Comparison of ENCODE assay signal across 2 worm cellular contexts in genomic region chrX:17362529-17362928, ce11.
TF ChIP-seq lines count a peak whose summit lies in the region.

TSS of gene F10D7.11 (plus strand) at chrX:17362829.

TF ChIP-seq in whole organism, L1 larva, 84 proteins besides CTCF, POLR2A, EP300 and RAD21:
- TF ChIP-seq nhr-71 (tag; optimal IDR thresholded peaks at IDR 0.05; lab: Kevin White, UChicago), result no peak
- TF ChIP-seq tlp-1 (tag; optimal IDR thresholded peaks at IDR 0.05; lab: Kevin White, UChicago), result no peak
- TF ChIP-seq nhr-237 (tag; optimal IDR thresholded peaks at IDR 0.05; lab: Kevin White, UChicago), result no peak
- no peak for TF ChIP-seq fkh-10 (GFP tag; optimal IDR thresholded peaks at IDR 0.05; lab: Kevin White, UChicago)
- TF ChIP-seq alr-1 (tag; optimal IDR thresholded peaks at IDR 0.05; lab: Kevin White, UChicago; ENCODE audit: borderline replicate concordance), result no peak
- TF ChIP-seq dpl-1 (GFP tag; optimal IDR thresholded peaks at IDR 0.05; lab: Kevin White, UChicago), result no peak
- 0 out of 2 replicates have a peak, but pooled peaks have one; percentile 40 for TF ChIP-seq grh-1 (GFP tag; IDR thresholded peaks at IDR 0.05; lab: Robert Waterston, UW)
- TF ChIP-seq nhr-85 (tag; lab: Kevin White, UChicago), result peak; percentile 27
- no peak for TF ChIP-seq snu-23 (GFP tag; optimal IDR thresholded peaks at IDR 0.05; lab: Kevin White, UChicago)
- no peak for TF ChIP-seq ceh-8 (GFP tag; optimal IDR thresholded peaks at IDR 0.05; lab: Kevin White, UChicago)

TF ChIP-seq in whole organism, young adult, 124 proteins besides CTCF, POLR2A, EP300 and RAD21:
- TF ChIP-seq cebp-1 (GFP tag; IDR thresholded peaks at IDR 0.05; lab: Robert Waterston, UW) (no peak), cebp-1 (tag; optimal IDR thresholded peaks at IDR 0.05; lab: Kevin White, UChicago) (no peak), ceh-27 (GFP tag; optimal IDR thresholded peaks at IDR 0.05; lab: Kevin White, UChicago) (peak; percentile 52)
